Worm (Caenorhabditis elegans): ENCODE data around the gene npp-20.

DNA sequence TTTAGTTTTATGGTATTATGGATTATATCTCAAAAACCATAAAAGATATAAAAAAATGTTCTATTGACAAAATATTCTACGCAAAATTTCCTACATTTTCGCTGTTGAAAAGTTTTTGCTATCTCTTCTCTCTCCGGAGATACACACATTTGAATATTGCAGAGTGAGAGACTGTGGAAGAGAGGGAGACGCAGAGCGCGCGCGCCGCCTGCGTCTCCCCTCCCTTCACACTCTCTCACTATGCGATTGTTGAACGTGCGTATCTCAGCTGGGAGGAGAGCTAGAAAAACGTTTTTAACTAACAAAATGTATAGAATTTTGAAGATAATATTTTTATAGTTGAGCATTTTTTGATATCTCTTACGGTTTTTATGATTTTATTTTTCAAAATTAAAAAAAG is 26.7 kb downstream of the npp-20 start:
- TF ChIP-seq ama-1 (optimal IDR thresholded peaks at IDR 0.05): no peak
- no peak for TF ChIP-seq fkh-6 (tag; optimal IDR thresholded peaks at IDR 0.05)
- TF ChIP-seq C08G9.2 (tag; optimal IDR thresholded peaks at IDR 0.05): no peak
- TF ChIP-seq sox-4 (tag; optimal IDR thresholded peaks at IDR 0.05): no peak
- no peak for TF ChIP-seq elt-2 (tag; optimal IDR thresholded peaks at IDR 0.05)
- no peak for TF ChIP-seq pqm-1 (tag; optimal IDR thresholded peaks at IDR 0.05)
- TF ChIP-seq ref-2 (tag; optimal IDR thresholded peaks at IDR 0.05): no peak
- TF ChIP-seq pha-2 (tag; optimal IDR thresholded peaks at IDR 0.05): no peak
- TF ChIP-seq ceh-19 (GFP tag; optimal IDR thresholded peaks at IDR 0.05): no peak
- TF ChIP-seq pag-3 (tag; optimal IDR thresholded peaks at IDR 0.05; ENCODE audit: borderline replicate concordance): no peak
- TF ChIP-seq nfya-1 (tag; optimal IDR thresholded peaks at IDR 0.05): no peak
- TF ChIP-seq ceh-6 (GFP tag; optimal IDR thresholded peaks at IDR 0.05): no peak

Data from whole organism, late embryonic.